1 worm cellular context compared by ENCODE assay signal in the genomic region with DNA sequence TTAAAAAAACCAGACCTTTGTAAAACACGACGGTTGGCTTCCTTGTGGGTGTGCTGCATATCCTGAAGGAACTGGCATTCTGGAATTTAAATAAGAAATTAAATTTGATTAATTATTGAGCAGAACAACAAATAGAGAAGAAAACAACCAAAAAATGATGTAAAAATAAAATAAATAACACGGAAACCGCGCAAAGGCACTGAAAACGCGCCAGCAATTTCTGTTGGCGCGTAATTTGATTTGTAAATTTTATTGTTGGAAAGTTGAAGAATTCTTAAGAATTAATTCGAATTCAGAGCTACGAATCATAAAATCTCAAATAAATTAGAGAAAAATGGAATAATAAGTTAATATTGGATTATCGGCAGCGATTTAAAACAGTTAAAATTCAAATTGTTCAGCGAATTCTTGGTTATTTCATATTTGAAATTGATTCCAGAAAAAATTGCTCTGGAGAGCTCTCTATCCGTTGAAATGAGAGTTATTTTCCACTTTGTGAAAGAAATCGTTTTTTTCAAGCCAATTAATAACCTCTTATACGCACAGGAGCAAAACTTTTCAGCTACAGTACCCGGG.
TF ChIP-seq lines count a peak whose summit lies in the region.

A gene (minus strand): TSS at position 79 of the 576 bp plus-strand sequence.

TF ChIP-seq in whole organism, L1 larva, 84 proteins besides CTCF, POLR2A, EP300 and RAD21 (continued from another document):
- TF ChIP-seq fkh-4 (tag; optimal IDR thresholded peaks at IDR 0.05; lab: Kevin White, UChicago; ENCODE audit: borderline replicate concordance), result no peak
- TF ChIP-seq lin-39 (tag; optimal IDR thresholded peaks at IDR 0.05; lab: Kevin White, UChicago), result peak; percentile 48
- peak; percentile 44 for TF ChIP-seq ztf-4 (tag; optimal IDR thresholded peaks at IDR 0.05; lab: Kevin White, UChicago)
- no peak for TF ChIP-seq fkh-10 (GFP tag; optimal IDR thresholded peaks at IDR 0.05; lab: Kevin White, UChicago)
- no peak for TF ChIP-seq unc-98 (GFP tag; IDR thresholded peaks at IDR 0.05; lab: Robert Waterston, UW)
- TF ChIP-seq lin-15B (tag; optimal IDR thresholded peaks at IDR 0.05; lab: Kevin White, UChicago), result peak; percentile 58
- peak; percentile 67 for TF ChIP-seq F16B12.6 (tag; optimal IDR thresholded peaks at IDR 0.05; lab: Kevin White, UChicago)
